Worm (Caenorhabditis elegans) whole organism, mixed stage, embryonic: ENCODE measurements around the gene hcp-1.

Source experiments
- M03D4.4 ChIP-seq: sonication (generic microtip); optimal IDR thresholded peaks from 2 replicates; lab custom pipeline; 2017; ENCODE audit warnings: mild to moderate bottlenecking, missing genetic modification characterization, missing compliant biosample characterization
- bed-3 ChIP-seq: fragments of 200-800 bp; sonication (Bioruptor generic); optimal IDR thresholded peaks from 3 replicates; lab custom pipeline; 2018; ENCODE audit warnings: mild to moderate bottlenecking, missing genetic modification characterization, moderate library complexity, missing compliant biosample characterization
- blmp-1 ChIP-seq: fragments of 150-350 bp; optimal IDR thresholded peaks from 2 replicates; lab custom pipeline; 2014; ENCODE audit warnings: missing biosample characterization, missing genetic modification characterization
- ceh-43 ChIP-seq: fragments of 200-800 bp; sonication (Bioruptor generic); optimal IDR thresholded peaks from 2 replicates; lab custom pipeline; 2018; ENCODE audit warnings: mild to moderate bottlenecking, missing genetic modification characterization, moderate library complexity, missing compliant biosample characterization
- ceh-83 ChIP-seq: fragments of 200-800 bp; sonication (Bioruptor generic); optimal IDR thresholded peaks from 2 replicates; lab custom pipeline; 2018; ENCODE audit warnings: mild to moderate bottlenecking, missing genetic modification characterization, missing compliant biosample characterization
- ces-1 ChIP-seq: fragments of 150-350 bp; optimal IDR thresholded peaks from 2 replicates; lab custom pipeline; 2014; ENCODE audit warnings: missing biosample characterization, missing genetic modification reagents, missing genetic modification characterization
- cnd-1 ChIP-seq: fragments of 200-800 bp; sonication (Bioruptor generic); optimal IDR thresholded peaks from 2 replicates; lab custom pipeline; 2018; ENCODE audit warnings: mild to moderate bottlenecking, missing genetic modification characterization, missing compliant biosample characterization
- drap-1 ChIP-seq: fragments of 200-800 bp; sonication (Bioruptor generic); optimal IDR thresholded peaks from 3 replicates; lab custom pipeline; 2018; ENCODE audit warnings: mild to moderate bottlenecking, missing genetic modification characterization, missing compliant biosample characterization
- ham-2 ChIP-seq: fragments of 200-800 bp; sonication (Bioruptor generic); optimal IDR thresholded peaks from 2 replicates; lab custom pipeline; 2018; ENCODE audit warnings: mild to moderate bottlenecking, missing genetic modification characterization, missing compliant biosample characterization
- hlh-1 ChIP-seq: fragments of 150-350 bp; optimal IDR thresholded peaks from 2 replicates; lab custom pipeline; 2014; ENCODE audit warnings: missing biosample characterization, missing genetic modification reagents, missing genetic modification characterization
- lin-13 ChIP-seq: fragments of 150-350 bp; optimal IDR thresholded peaks from 2 replicates; lab custom pipeline; 2014; ENCODE audit warnings: missing biosample characterization, missing genetic modification characterization
- lsy-2 ChIP-seq: fragments of 150-350 bp; optimal IDR thresholded peaks from 2 replicates; lab custom pipeline; 2014; ENCODE audit warnings: missing biosample characterization, missing genetic modification characterization
- mab-5 ChIP-seq: fragments of 150-350 bp; optimal IDR thresholded peaks from 2 replicates; lab custom pipeline; 2014; ENCODE audit warnings: missing biosample characterization, missing genetic modification characterization
- mep-1 ChIP-seq: fragments of 150-350 bp; optimal IDR thresholded peaks from 2 replicates; lab custom pipeline; 2017; ENCODE audit warnings: missing biosample characterization, missing genetic modification reagents, missing genetic modification characterization, inconsistent platforms
- mls-2 ChIP-seq: sonication (generic microtip); optimal IDR thresholded peaks from 2 replicates; lab custom pipeline; 2016; ENCODE audit warnings: mild to moderate bottlenecking, missing genetic modification characterization, moderate library complexity, missing compliant biosample characterization
- nhr-12 ChIP-seq: fragments of 150-350 bp; optimal IDR thresholded peaks from 2 replicates; lab custom pipeline; 2014; ENCODE audit warnings: missing biosample characterization, missing genetic modification characterization
- nhr-2 ChIP-seq: fragments of 150-350 bp; optimal IDR thresholded peaks from 2 replicates; lab custom pipeline; 2014; ENCODE audit warnings: missing biosample characterization, missing genetic modification characterization
- nhr-237 ChIP-seq: fragments of 150-350 bp; optimal IDR thresholded peaks from 2 replicates; lab custom pipeline; 2014; ENCODE audit warnings: missing biosample characterization, missing genetic modification characterization
- nhr-28 ChIP-seq: fragments of 150-350 bp; optimal IDR thresholded peaks from 2 replicates; lab custom pipeline; 2014; ENCODE audit warnings: missing biosample characterization, missing genetic modification characterization
- nhr-76 ChIP-seq: sonication (generic microtip); optimal IDR thresholded peaks from 2 replicates; lab custom pipeline; 2017; ENCODE audit warnings: missing biosample characterization, missing genetic modification characterization
- pha-4 ChIP-seq: fragments of 150-350 bp; optimal IDR thresholded peaks from 2 replicates; lab custom pipeline; 2018; ENCODE audit warnings: missing biosample characterization, missing genetic modification reagents, missing genetic modification characterization
- sem-2 ChIP-seq: fragments of 200-800 bp; sonication (Bioruptor generic); optimal IDR thresholded peaks from 2 replicates; lab custom pipeline; 2018; ENCODE audit warnings: mild to moderate bottlenecking, missing genetic modification characterization, missing compliant biosample characterization
- snpc-4 ChIP-seq: fragments of 150-350 bp; optimal IDR thresholded peaks from 2 replicates; lab custom pipeline; 2014; ENCODE audit warnings: missing biosample characterization, missing genetic modification characterization
- sptf-1 ChIP-seq: sonication (generic microtip); optimal IDR thresholded peaks from 2 replicates; lab custom pipeline; 2017; ENCODE audit warnings: mild to moderate bottlenecking, missing genetic modification characterization, moderate library complexity, missing compliant biosample characterization
- tbx-8 ChIP-seq: fragments of 200-800 bp; sonication (Bioruptor generic); optimal IDR thresholded peaks from 2 replicates; lab custom pipeline; 2018; ENCODE audit warnings: mild to moderate bottlenecking, missing genetic modification characterization, moderate library complexity, missing compliant biosample characterization
- unc-39 ChIP-seq: fragments of 150-350 bp; optimal IDR thresholded peaks from 2 replicates; lab custom pipeline; 2014; ENCODE audit warnings: missing biosample characterization, missing genetic modification characterization
- zip-8 ChIP-seq: fragments of 150-350 bp; optimal IDR thresholded peaks from 2 replicates; lab custom pipeline; 2014; ENCODE audit warnings: missing biosample characterization, missing genetic modification characterization

hcp-1 gene

ce11 chrV:6614152-6614734 is 20.2 kb downstream of the hcp-1 start, which contains the start of gene cpr-4:
TSS of gene cpr-4 (plus strand) at chrV:6614674.
- TF ChIP-seq nhr-237 (tag; lab: Kevin White, UChicago) (no peak), lsy-2 (tag; lab: Kevin White, UChicago) (no peak), snpc-4 (no peak), mls-2 (no peak), nhr-76 (tag; lab: Kevin White, UChicago) (no peak), sem-2 (no peak), nhr-28 (tag; lab: Kevin White, UChicago) (no peak), cnd-1 (no peak), ceh-83 (GFP tag; lab: Kevin White, UChicago) (no peak), pha-4 (no peak)
- TF ChIP-seq, all 35 proteins: peak for 0

- TF ChIP-seq ceh-83 (GFP tag; lab: Kevin White, UChicago): no peak
- no peak for TF ChIP-seq M03D4.4 (tag; lab: Kevin White, UChicago)
- no peak for TF ChIP-seq bed-3
Measured at ce11 chrV:6614968-6615367, 21.0 kb downstream of the hcp-1 start.

- TF ChIP-seq zip-8: no peak
- TF ChIP-seq sptf-1 (tag; lab: Kevin White, UChicago): no peak
- TF ChIP-seq, all 35 proteins: peak for 0
Measured at ce11 chrV:6616294-6616693, 22.3 kb downstream of the hcp-1 start.

ce11 chrV:6620809-6621208 is 26.8 kb downstream of the hcp-1 start:
- no peak for TF ChIP-seq sptf-1 (tag; lab: Kevin White, UChicago)
- no peak for TF ChIP-seq nhr-2 (tag; lab: Kevin White, UChicago)
- no peak for TF ChIP-seq ces-1 (GFP tag; lab: Kevin White, UChicago)
- TF ChIP-seq M03D4.4 (tag; lab: Kevin White, UChicago): no peak
- TF ChIP-seq snpc-4: no peak

ce11 chrV:6621894-6622293 is 27.9 kb downstream of the hcp-1 start, which contains the start of gene nhr-37:
TSS of gene nhr-37 (plus strand) at chrV:6622194.
- TF ChIP-seq ceh-43 (GFP tag; lab: Kevin White, UChicago) (no peak), drap-1 (no peak), snpc-4 (no peak), nhr-76 (tag; lab: Kevin White, UChicago) (no peak), ceh-83 (GFP tag; lab: Kevin White, UChicago) (no peak), mls-2 (no peak), lin-13 (tag; lab: Kevin White, UChicago) (no peak), lsy-2 (tag; lab: Kevin White, UChicago) (no peak), tbx-8 (GFP tag; lab: Kevin White, UChicago) (no peak), sptf-1 (tag; lab: Kevin White, UChicago) (no peak), nhr-237 (tag; lab: Kevin White, UChicago) (no peak), hlh-1 (tag; lab: Kevin White, UChicago) (no peak), nhr-12 (tag; lab: Kevin White, UChicago) (no peak), mep-1 (tag; lab: Kevin White, UChicago) (no peak), M03D4.4 (tag; lab: Kevin White, UChicago) (no peak)
- TF ChIP-seq, all 35 proteins: peak for 0

ce11 chrV:6626244-6626643 is 32.2 kb downstream of the hcp-1 start, which contains the start of gene ppt-1:
TSS of gene ppt-1 (minus strand) at chrV:6626344.
- no peak for TF ChIP-seq lin-13 (tag; lab: Kevin White, UChicago)
- TF ChIP-seq snpc-4: no peak
- no peak for TF ChIP-seq ham-2
- TF ChIP-seq, all 35 proteins: peak for 0

- TF ChIP-seq bed-3 (no peak), unc-39 (no peak), nhr-28 (tag; lab: Kevin White, UChicago) (no peak), nhr-237 (tag; lab: Kevin White, UChicago) (no peak), mab-5 (tag; lab: Kevin White, UChicago) (no peak), hlh-1 (tag; lab: Kevin White, UChicago) (no peak), blmp-1 (tag; lab: Kevin White, UChicago) (no peak), sem-2 (no peak)
Measured at ce11 chrV:6630769-6631168, 36.8 kb downstream of the hcp-1 start.
